Fruit fly (Drosophila melanogaster) whole organism, pupa: ENCODE data around the gene eIF3l.

Experiments used
- CG10348 ChIP-seq: fragments of 200-800 bp; sonication (Bioruptor generic); IDR thresholded peaks from 2 replicates; pipeline ENCODE4 v1.3.6; 2022; ENCODE audit warnings: missing biosample characterization, missing genetic modification characterization
- CG12605 ChIP-seq: fragments of 200-800 bp; sonication (Bioruptor generic); IDR thresholded peaks from 2 replicates; pipeline ENCODE4 v1.3.6; 2022; ENCODE audit warnings: missing biosample characterization, missing genetic modification characterization
- CG13204 ChIP-seq: fragments of 200-800 bp; sonication (Bioruptor generic); optimal IDR thresholded peaks from 2 replicates; lab custom pipeline; 2018; ENCODE audit warnings: missing biosample characterization, mild to moderate bottlenecking, missing genetic modification characterization, moderate library complexity
- CG14655 ChIP-seq: fragments of 200-800 bp; sonication (Bioruptor generic); optimal IDR thresholded peaks from 3 replicates; lab custom pipeline; 2017; ENCODE audit warnings: mild to moderate bottlenecking, missing biosample characterization, missing genetic modification reagents, missing genetic modification characterization
- CG15710 ChIP-seq: fragments of 200-800 bp; sonication (Bioruptor generic); optimal IDR thresholded peaks from 2 replicates; lab custom pipeline; 2018; ENCODE audit warnings: missing biosample characterization, mild to moderate bottlenecking, missing genetic modification characterization, moderate library complexity
- CG17806 ChIP-seq: fragments of 200-800 bp; sonication (Bioruptor generic); optimal IDR thresholded peaks from 2 replicates; lab custom pipeline; 2018; ENCODE audit warnings: missing biosample characterization, mild to moderate bottlenecking, missing genetic modification characterization, moderate library complexity
- CG32121 ChIP-seq: fragments of 200-800 bp; sonication (Bioruptor generic); IDR thresholded peaks from 2 replicates; pipeline ENCODE4 v1.3.6; 2022; ENCODE audit warnings: missing biosample characterization, missing genetic modification characterization
- CG34367 ChIP-seq: fragments of 200-800 bp; sonication (Bioruptor generic); optimal IDR thresholded peaks from 2 replicates; lab custom pipeline; 2018; ENCODE audit warnings: missing biosample characterization, mild to moderate bottlenecking, missing genetic modification characterization
- CG4496 ChIP-seq: fragments of 200-800 bp; sonication (Bioruptor generic); IDR thresholded peaks from 3 replicates; pipeline ENCODE4 v1.3.6; 2022; ENCODE audit warnings: missing biosample characterization, missing genetic modification characterization
- CG8159 ChIP-seq: fragments of 200-800 bp; sonication (Bioruptor generic); optimal IDR thresholded peaks from 3 replicates; lab custom pipeline; 2018; ENCODE audit warnings: missing biosample characterization, mild to moderate bottlenecking, missing genetic modification characterization, moderate library complexity
- CG8301 ChIP-seq: fragments of 200-800 bp; sonication (Bioruptor generic); optimal IDR thresholded peaks from 2 replicates; lab custom pipeline; 2018; ENCODE audit warnings: missing biosample characterization, mild to moderate bottlenecking, missing genetic modification characterization
- CG9948 ChIP-seq: fragments of 200-800 bp; sonication (Bioruptor generic); optimal IDR thresholded peaks from 2 replicates; lab custom pipeline; 2018; ENCODE audit warnings: missing biosample characterization, mild to moderate bottlenecking, missing genetic modification characterization, moderate library complexity
- D1 ChIP-seq: fragments of 200-800 bp; sonication (Bioruptor generic); optimal IDR thresholded peaks from 2 replicates; lab custom pipeline; 2018; ENCODE audit warnings: missing biosample characterization, mild to moderate bottlenecking, missing genetic modification characterization, moderate library complexity
- EcR ChIP-seq: fragments of 200-800 bp; sonication (Bioruptor generic); optimal IDR thresholded peaks from 3 replicates; lab custom pipeline; 2019; ENCODE audit warnings: missing biosample characterization, missing genetic modification characterization, mild to moderate bottlenecking, moderate library complexity, missing genetic modification reagents
- Ets98B ChIP-seq: fragments of 200-800 bp; sonication (Bioruptor generic); IDR thresholded peaks from 2 replicates; pipeline ENCODE4 v1.3.6; 2022; ENCODE audit warnings: missing biosample characterization, missing genetic modification characterization
- Pif1A ChIP-seq: fragments of 200-800 bp; sonication (Bioruptor generic); optimal IDR thresholded peaks from 3 replicates; lab custom pipeline; 2016; ENCODE audit warnings: missing biosample characterization, missing genetic modification characterization
- Pif1B ChIP-seq: fragments of 200-800 bp; sonication (Bioruptor generic); optimal IDR thresholded peaks from 3 replicates; lab custom pipeline; 2016; ENCODE audit warnings: missing biosample characterization, missing genetic modification characterization
- Snoo ChIP-seq: fragments of 200-800 bp; sonication (Bioruptor generic); optimal IDR thresholded peaks from 3 replicates; lab custom pipeline; 2017; ENCODE audit warnings: missing biosample characterization, mild to moderate bottlenecking, missing genetic modification characterization, inconsistent platforms
- fd96Ca ChIP-seq: fragments of 200-800 bp; sonication (Bioruptor generic); IDR thresholded peaks from 3 replicates; pipeline ENCODE4 v1.3.6; 2022; ENCODE audit warnings: missing biosample characterization, missing genetic modification characterization
- gl ChIP-seq: fragments of 200-800 bp; sonication (Bioruptor generic); optimal IDR thresholded peaks from 2 replicates; lab custom pipeline; 2018; ENCODE audit warnings: missing biosample characterization, mild to moderate bottlenecking, missing genetic modification characterization
- rn ChIP-seq: fragments of 200-800 bp; sonication (Bioruptor generic); IDR thresholded peaks from 2 replicates; pipeline ENCODE4 v1.3.6; 2022; ENCODE audit warnings: missing biosample characterization, missing genetic modification characterization

The eIF3l gene

dm6 chr3L:12145709-12146694 lies at the start of gene eIF3l, which contains the start of gene Nrx-IV:
eIF3l (minus strand) TSS chr3L:12146097.
Nrx-IV (plus strand) TSS chr3L:12146519.
- TF ChIP-seq gl (tag; lab: Kevin White, UChicago) (no peak), CG4496 (GFP tag; lab: Robert Waterston, UW) (0 out of 3 replicates have a peak, but pooled peaks have one; percentile 16)

dm6 chr3L:12193485-12193884 lies 47.6 kb upstream of the eIF3l start, which contains the start of gene thoc6:
thoc6 (minus strand) TSS chr3L:12193688.
- no peak for TF ChIP-seq CG34367
- TF ChIP-seq CG13204 = no peak
- TF ChIP-seq Pif1B = no peak
- no peak for TF ChIP-seq CG17806 (tag; lab: Kevin White, UChicago)
- no peak for TF ChIP-seq Pif1A (GFP tag; lab: Kevin White, UChicago)
- no peak for TF ChIP-seq Snoo
- TF ChIP-seq Ets98B (GFP tag; lab: Robert Waterston, UW) = no peak
- TF ChIP-seq CG4496 (GFP tag; lab: Robert Waterston, UW) = no peak
- no peak for TF ChIP-seq CG9948 (tag; lab: Kevin White, UChicago)
- TF ChIP-seq CG8159 = no peak
- no peak for TF ChIP-seq EcR (GFP tag; lab: Kevin White, UChicago)
- no peak for TF ChIP-seq CG14655 (GFP tag; lab: Kevin White, UChicago)
- TF ChIP-seq fd96Ca = no peak
- no peak for TF ChIP-seq rn (GFP tag; lab: Robert Waterston, UW)

dm6 chr3L:12190433-12190832 lies 44.5 kb upstream of the eIF3l start, which contains the start of gene Est-P:
Est-P (plus strand) TSS chr3L:12190733.
- no peak for TF ChIP-seq fd96Ca
- no peak for TF ChIP-seq rn (GFP tag; lab: Robert Waterston, UW)
- TF ChIP-seq CG9948 (tag; lab: Kevin White, UChicago) = no peak
- no peak for TF ChIP-seq CG17806 (tag; lab: Kevin White, UChicago)
- TF ChIP-seq CG12605 (GFP tag; lab: Robert Waterston, UW) = no peak
- TF ChIP-seq Pif1B = no peak
- no peak for TF ChIP-seq gl (tag; lab: Kevin White, UChicago)
- TF ChIP-seq CG4496 (GFP tag; lab: Robert Waterston, UW) = no peak
- no peak for TF ChIP-seq Pif1A (GFP tag; lab: Kevin White, UChicago)

dm6 chr3L:12188518-12188917 lies 42.6 kb upstream of the eIF3l start, which contains the start of gene Est-6:
Est-6 (plus strand) TSS chr3L:12188818.
- no peak for TF ChIP-seq CG8159
- no peak for TF ChIP-seq CG10348 (GFP tag; lab: Robert Waterston, UW)
- no peak for TF ChIP-seq D1 (tag; lab: Kevin White, UChicago)
- TF ChIP-seq Pif1B = no peak
- TF ChIP-seq Ets98B (GFP tag; lab: Robert Waterston, UW) = no peak
- no peak for TF ChIP-seq gl (tag; lab: Kevin White, UChicago)
- no peak for TF ChIP-seq CG32121 (GFP tag; lab: Robert Waterston, UW)
- TF ChIP-seq CG12605 (GFP tag; lab: Robert Waterston, UW) = no peak
- no peak for TF ChIP-seq CG34367
- no peak for TF ChIP-seq fd96Ca
- no peak for TF ChIP-seq CG14655 (GFP tag; lab: Kevin White, UChicago)
- TF ChIP-seq CG13204 = no peak
- TF ChIP-seq CG8301 (tag; lab: Kevin White, UChicago) = no peak
- no peak for TF ChIP-seq CG9948 (tag; lab: Kevin White, UChicago)
- no peak for TF ChIP-seq CG4496 (GFP tag; lab: Robert Waterston, UW)
- no peak for TF ChIP-seq Pif1A (GFP tag; lab: Kevin White, UChicago)
- no peak for TF ChIP-seq Snoo
- no peak for TF ChIP-seq EcR (GFP tag; lab: Kevin White, UChicago)
- TF ChIP-seq, all 21 proteins: peak for 0

- TF ChIP-seq Snoo = no peak
- no peak for TF ChIP-seq CG17806 (tag; lab: Kevin White, UChicago)
- TF ChIP-seq CG10348 (GFP tag; lab: Robert Waterston, UW) = no peak
- no peak for TF ChIP-seq fd96Ca
- TF ChIP-seq CG14655 (GFP tag; lab: Kevin White, UChicago) = no peak
- TF ChIP-seq CG15710 (tag; lab: Kevin White, UChicago) = no peak
- TF ChIP-seq CG4496 (GFP tag; lab: Robert Waterston, UW) = no peak
Measured at dm6 chr3L:12185336-12185735, 39.4 kb upstream of the eIF3l start.

dm6 chr3L:12184564-12185034 lies 38.7 kb upstream of the eIF3l start, which contains the start of gene Miox:
Miox (plus strand) TSS chr3L:12184984.
- TF ChIP-seq CG10348 (GFP tag; lab: Robert Waterston, UW) = no peak
- no peak for TF ChIP-seq CG15710 (tag; lab: Kevin White, UChicago)
- no peak for TF ChIP-seq CG17806 (tag; lab: Kevin White, UChicago)
- TF ChIP-seq CG34367 = no peak
- TF ChIP-seq CG8301 (tag; lab: Kevin White, UChicago) = no peak
- no peak for TF ChIP-seq Ets98B (GFP tag; lab: Robert Waterston, UW)
- TF ChIP-seq CG8159 = no peak
- no peak for TF ChIP-seq fd96Ca
- no peak for TF ChIP-seq CG13204
- TF ChIP-seq D1 (tag; lab: Kevin White, UChicago) = no peak
